Worm (Caenorhabditis elegans) whole organism, young adult: ENCODE measurements around the gene col-168.

Source experiments
- B0019.2 ChIP-seq: fragments of 200-800 bp; sonication (Bioruptor generic); conservative IDR thresholded peaks from 2 replicates; pipeline ENCODE4 v1.3.6; 2022; ENCODE audit warnings: missing genetic modification reagents, missing genetic modification characterization, missing compliant biosample characterization
- B0035.1 ChIP-seq: sonication (generic microtip); optimal IDR thresholded peaks from 2 replicates; lab custom pipeline; 2016; ENCODE audit warnings: missing genetic modification characterization, mild to moderate bottlenecking, missing compliant biosample characterization, missing genotype, missing genetic modification reagents
- B0336.3 ChIP-seq: fragments of 200-800 bp; sonication (Bioruptor generic); IDR thresholded peaks from 2 replicates; pipeline ENCODE4 v1.3.6; 2022; ENCODE audit warnings: missing genetic modification characterization, missing compliant biosample characterization
- F33H1.4 ChIP-seq: fragments of 200-800 bp; sonication (Bioruptor generic); IDR thresholded peaks from 2 replicates; pipeline ENCODE4 v1.3.6; 2022; ENCODE audit warnings: missing genetic modification reagents, missing genetic modification characterization, missing compliant biosample characterization
- F37B4.10 ChIP-seq: fragments of 200-800 bp; sonication (Bioruptor generic); IDR thresholded peaks from 2 replicates; pipeline ENCODE4 v1.3.6; 2022; ENCODE audit warnings: missing genetic modification characterization, missing compliant biosample characterization
- F39B2.1 ChIP-seq: fragments of 200-800 bp; sonication (Bioruptor generic); IDR thresholded peaks from 2 replicates; pipeline ENCODE4 v1.3.6; 2022; ENCODE audit warnings: missing genetic modification reagents, missing genetic modification characterization, missing compliant biosample characterization
- F57C9.4 ChIP-seq: sonication (generic microtip); optimal IDR thresholded peaks from 2 replicates; lab custom pipeline; 2017; ENCODE audit warnings: mild to moderate bottlenecking, missing genetic modification characterization, missing compliant biosample characterization
- K11D2.4 ChIP-seq: fragments of 200-800 bp; sonication (Bioruptor generic); IDR thresholded peaks from 2 replicates; pipeline ENCODE4 v1.3.6; 2022; ENCODE audit warnings: missing genetic modification reagents, missing genetic modification characterization, missing compliant biosample characterization
- Y95B8A.8 ChIP-seq: fragments of 200-800 bp; sonication (Bioruptor generic); IDR thresholded peaks from 2 replicates; pipeline ENCODE4 v1.3.6; 2022; ENCODE audit warnings: missing genetic modification reagents, missing genetic modification characterization, missing compliant biosample characterization
- ama-1 ChIP-seq, 3 experiments: fragments of 150-350 bp in 1 of 3; sonication (generic microtip) in 2 of 3; optimal IDR thresholded peaks; 2 replicates each; lab custom pipeline; 2014 to 2018; ENCODE audit warnings: missing biosample characterization in 2 of 3, missing genetic modification characterization in 2 of 3, missing genetic modification reagents in 2 of 3
- aptf-3 ChIP-seq: fragments of 200-800 bp; sonication (Bioruptor generic); IDR thresholded peaks from 2 replicates; pipeline ENCODE4 v1.3.6; 2022; ENCODE audit warnings: missing genetic modification characterization, missing compliant biosample characterization
- atf-7 ChIP-seq: sonication (generic microtip); optimal IDR thresholded peaks from 2 replicates; lab custom pipeline; 2017; ENCODE audit warnings: mild to moderate bottlenecking, missing genetic modification characterization, missing compliant biosample characterization
- attf-3 ChIP-seq: fragments of 200-800 bp; sonication (Bioruptor generic); conservative IDR thresholded peaks from 2 replicates; pipeline ENCODE4 v1.3.6; 2022; ENCODE audit warnings: missing genetic modification reagents, missing genetic modification characterization, missing compliant biosample characterization
- ccch-3 ChIP-seq: fragments of 200-800 bp; sonication (Bioruptor generic); optimal IDR thresholded peaks from 2 replicates; lab custom pipeline; 2018; ENCODE audit warnings: mild to moderate bottlenecking, missing genetic modification characterization, missing compliant biosample characterization
- ceh-40 ChIP-seq: fragments of 200-800 bp; sonication (Bioruptor generic); IDR thresholded peaks from 2 replicates; pipeline ENCODE4 v1.3.6; 2022; ENCODE audit warnings: missing genetic modification characterization, missing compliant biosample characterization
- ceh-79 ChIP-seq: sonication (generic microtip); optimal IDR thresholded peaks from 2 replicates; lab custom pipeline; 2017; ENCODE audit warnings: mild to moderate bottlenecking, missing genetic modification characterization, missing compliant biosample characterization
- dpff-1 ChIP-seq: sonication (generic microtip); optimal IDR thresholded peaks from 2 replicates; lab custom pipeline; 2017; ENCODE audit warnings: mild to moderate bottlenecking, missing genetic modification characterization, missing compliant biosample characterization
- efl-1 ChIP-seq: fragments of 150-350 bp; optimal IDR thresholded peaks from 2 replicates; lab custom pipeline; 2014; ENCODE audit warnings: missing biosample characterization, missing genetic modification reagents, missing genetic modification characterization
- egrh-3 ChIP-seq: fragments of 200-800 bp; sonication (Bioruptor generic); IDR thresholded peaks from 2 replicates; pipeline ENCODE4 v1.3.6; 2022; ENCODE audit warnings: missing genetic modification reagents, missing genetic modification characterization, missing compliant biosample characterization
- fkh-3 ChIP-seq: sonication (generic microtip); optimal IDR thresholded peaks from 2 replicates; lab custom pipeline; 2016; ENCODE audit warnings: mild to moderate bottlenecking, missing genetic modification characterization, missing compliant biosample characterization
- hsf-1 ChIP-seq: fragments of 200-800 bp; sonication (Bioruptor generic); IDR thresholded peaks from 2 replicates; pipeline ENCODE4 v1.3.6; 2022; ENCODE audit warnings: missing genetic modification reagents, missing genetic modification characterization, missing compliant biosample characterization
- let-607 ChIP-seq, 2 experiments: fragments of 200-800 bp in 1 of 2; sonication (Bioruptor generic) in 1 of 2; sonication (generic microtip) in 1 of 2; optimal IDR thresholded peaks; 2 replicates each; lab custom pipeline; 2016 to 2018; ENCODE audit warnings: mild to moderate bottlenecking in 2 of 2, missing compliant biosample characterization in 2 of 2, missing genetic modification characterization in 2 of 2, moderate library complexity in 2 of 2, missing genotype in 1 of 2
- lin-26 ChIP-seq: fragments of 200-800 bp; sonication (Bioruptor generic); IDR thresholded peaks from 2 replicates; pipeline ENCODE4 v1.3.6; 2022; ENCODE audit warnings: missing genetic modification reagents, missing genetic modification characterization, missing compliant biosample characterization
- lin-35 ChIP-seq, 3 experiments: fragments of 150-350 bp in 2 of 3; sonication (generic microtip) in 1 of 3; optimal IDR thresholded peaks; 2 replicates each; lab custom pipeline; 2014 to 2018; ENCODE audit warnings: missing biosample characterization in 3 of 3, missing genetic modification characterization in 3 of 3, missing genetic modification reagents in 3 of 3
- lir-1 ChIP-seq: fragments of 200-800 bp; sonication (Bioruptor generic); conservative IDR thresholded peaks from 2 replicates; pipeline ENCODE4 v1.3.6; 2022; ENCODE audit warnings: missing genetic modification reagents, missing genetic modification characterization, missing compliant biosample characterization
- lsy-27 ChIP-seq: sonication (generic microtip); optimal IDR thresholded peaks from 2 replicates; lab custom pipeline; 2017; ENCODE audit warnings: missing genetic modification characterization, mild to moderate bottlenecking, missing compliant biosample characterization, antibody characterized with exemption, missing genotype, borderline replicate concordance; ENCODE audit not compliant: insufficient read depth
- mcd-1 ChIP-seq: fragments of 200-800 bp; sonication (Bioruptor generic); IDR thresholded peaks from 2 replicates; pipeline ENCODE4 v1.3.6; 2022; ENCODE audit warnings: missing genetic modification reagents, missing genetic modification characterization, missing compliant biosample characterization
- mes-4 ChIP-seq: sonication (generic microtip); optimal IDR thresholded peaks from 2 replicates; lab custom pipeline; 2016; ENCODE audit warnings: missing genotype, missing genetic modification characterization, missing compliant biosample characterization
- nfya-1 ChIP-seq: sonication (generic microtip); optimal IDR thresholded peaks from 2 replicates; lab custom pipeline; 2017; ENCODE audit warnings: antibody characterized with exemption, missing compliant biosample characterization, missing genetic modification characterization, borderline replicate concordance; ENCODE audit not compliant: insufficient read depth
- nfyb-1 ChIP-seq: fragments of 200-800 bp; sonication (Bioruptor generic); IDR thresholded peaks from 2 replicates; pipeline ENCODE4 v1.3.6; 2022; ENCODE audit warnings: missing genetic modification reagents, missing genetic modification characterization, missing compliant biosample characterization
- nhr-120 ChIP-seq: fragments of 200-800 bp; sonication (Bioruptor generic); IDR thresholded peaks from 2 replicates; pipeline ENCODE4 v1.3.6; 2022; ENCODE audit warnings: missing genetic modification characterization, missing compliant biosample characterization
- rcor-1 ChIP-seq: fragments of 200-800 bp; sonication (Bioruptor generic); IDR thresholded peaks from 2 replicates; pipeline ENCODE4 v1.3.6; 2022; ENCODE audit warnings: missing genetic modification reagents, missing genetic modification characterization, missing compliant biosample characterization
- rec-8 ChIP-seq, 2 experiments: sonication (generic microtip); optimal IDR thresholded peaks; 2 replicates each; lab custom pipeline; 2016; ENCODE audit warnings: mild to moderate bottlenecking in 2 of 2, missing genetic modification characterization in 2 of 2, missing genetic modification reagents in 2 of 2, missing genotype in 2 of 2, missing biosample characterization in 1 of 2, missing compliant biosample characterization in 1 of 2, moderate library complexity in 1 of 2
- repo-1 ChIP-seq: sonication (generic microtip); optimal IDR thresholded peaks from 2 replicates; lab custom pipeline; 2017; ENCODE audit warnings: mild to moderate bottlenecking, missing genetic modification characterization, missing compliant biosample characterization
- sdz-38 ChIP-seq: sonication (generic microtip); optimal IDR thresholded peaks from 2 replicates; lab custom pipeline; 2016; ENCODE audit warnings: missing genotype, missing genetic modification characterization, missing compliant biosample characterization
- somi-1 ChIP-seq: fragments of 200-800 bp; sonication (Bioruptor generic); optimal IDR thresholded peaks from 2 replicates; lab custom pipeline; 2018; ENCODE audit warnings: mild to moderate bottlenecking, missing genetic modification characterization, missing compliant biosample characterization
- tbp1 ChIP-seq: fragments of 200-800 bp; sonication (Bioruptor generic); optimal IDR thresholded peaks from 2 replicates; lab custom pipeline; 2018; ENCODE audit warnings: mild to moderate bottlenecking, missing genetic modification characterization, missing compliant biosample characterization
- tbx-9 ChIP-seq: sonication (generic microtip); optimal IDR thresholded peaks from 2 replicates; lab custom pipeline; 2016; ENCODE audit warnings: borderline replicate concordance, missing genetic modification characterization, inconsistent platforms, missing compliant biosample characterization
- unc-62 ChIP-seq: fragments of 150-350 bp; optimal IDR thresholded peaks from 2 replicates; lab custom pipeline; 2014; ENCODE audit warnings: missing biosample characterization, missing genetic modification reagents, missing genetic modification characterization
- zfh-2 ChIP-seq: fragments of 200-800 bp; sonication (Bioruptor generic); conservative IDR thresholded peaks from 2 replicates; pipeline ENCODE4 v1.3.6; 2022; ENCODE audit warnings: missing genetic modification reagents, missing genetic modification characterization, missing compliant biosample characterization
- ztf-18 ChIP-seq: sonication (generic microtip); optimal IDR thresholded peaks from 2 replicates; lab custom pipeline; 2016; ENCODE audit warnings: missing genotype, mild to moderate bottlenecking, missing genetic modification characterization, missing compliant biosample characterization
- ztf-26 ChIP-seq: sonication (generic microtip); optimal IDR thresholded peaks from 2 replicates; lab custom pipeline; 2017; ENCODE audit warnings: missing genetic modification characterization, missing compliant biosample characterization
- ztf-3 ChIP-seq: fragments of 200-800 bp; sonication (Bioruptor generic); optimal IDR thresholded peaks from 2 replicates; lab custom pipeline; 2018; ENCODE audit warnings: mild to moderate bottlenecking, missing genetic modification characterization, missing compliant biosample characterization

The col-168 gene

DNA sequence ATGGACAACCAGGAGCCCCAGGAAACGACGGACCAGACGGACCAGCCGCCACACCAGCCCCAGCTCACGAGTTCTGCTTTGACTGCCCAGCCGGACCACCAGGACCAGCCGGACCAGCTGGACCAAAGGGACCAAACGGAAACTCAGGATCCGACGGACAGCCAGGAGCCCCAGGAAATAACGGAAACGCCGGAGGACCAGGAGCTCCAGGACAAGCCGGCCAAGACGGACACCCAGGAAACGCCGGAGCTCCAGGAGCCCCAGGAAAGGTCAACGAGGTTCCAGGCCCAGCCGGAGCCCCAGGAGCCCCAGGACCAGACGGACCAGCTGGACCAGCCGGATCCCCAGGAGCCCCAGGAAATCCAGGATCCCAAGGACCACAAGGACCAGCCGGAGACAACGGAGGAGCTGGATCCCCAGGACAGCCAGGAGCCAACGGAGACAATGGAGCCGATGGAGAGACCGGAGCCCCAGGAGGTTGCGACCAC is 3.4 kb downstream of the col-168 start:
- TF ChIP-seq zfh-2 (GFP tag; lab: Robert Waterston, UW) (0 out of 2 replicates have a peak, but pooled peaks have one; percentile 19), egrh-3 (GFP tag; lab: Robert Waterston, UW) (peak; percentile 97)

DNA sequence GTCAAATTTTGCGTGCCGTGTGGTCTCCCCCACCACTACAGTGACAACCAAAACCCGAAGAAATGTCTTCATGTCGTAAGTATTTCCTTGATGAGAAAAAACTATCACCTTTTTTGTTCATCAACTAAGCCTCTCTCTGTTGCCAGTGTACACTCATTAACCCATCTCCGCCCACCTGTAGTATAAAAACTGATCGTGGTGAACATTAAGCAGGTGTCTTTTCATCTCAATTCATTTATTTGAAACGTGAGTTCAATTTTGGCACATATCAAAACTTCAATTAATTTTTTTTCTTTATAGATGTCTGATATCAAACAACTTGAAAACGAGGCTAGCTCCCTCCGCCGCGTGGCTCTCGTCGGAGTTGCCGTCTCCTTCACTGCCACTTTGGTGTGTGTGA is 5.2 kb downstream of the col-168 start, which contains the start of gene col-170:
Gene col-170 (plus strand): TSS at position 301 of the 400 bp plus-strand sequence.
- no peak for TF ChIP-seq rcor-1 (GFP tag; lab: Robert Waterston, UW)
- no peak for TF ChIP-seq let-607 (tag; optimal IDR thresholded peaks at IDR 0.05; lab: Kevin White, UChicago)
- TF ChIP-seq tbx-9 (tag; lab: Kevin White, UChicago), result no peak
- TF ChIP-seq efl-1 (GFP tag; lab: Kevin White, UChicago), result no peak
- no peak for TF ChIP-seq sdz-38
- TF ChIP-seq F37B4.10 (GFP tag; lab: Robert Waterston, UW), result no peak
- no peak for TF ChIP-seq B0336.3 (GFP tag; lab: Robert Waterston, UW)
- no peak for TF ChIP-seq mes-4 (tag; lab: Kevin White, UChicago)
- no peak for TF ChIP-seq ccch-3 (GFP tag; lab: Kevin White, UChicago)
- no peak for TF ChIP-seq nfya-1 (tag; lab: Kevin White, UChicago)
- TF ChIP-seq atf-7 (tag; lab: Kevin White, UChicago), result no peak
- TF ChIP-seq somi-1 (GFP tag; lab: Kevin White, UChicago), result no peak
- no peak for TF ChIP-seq ztf-26 (tag; lab: Kevin White, UChicago)

DNA sequence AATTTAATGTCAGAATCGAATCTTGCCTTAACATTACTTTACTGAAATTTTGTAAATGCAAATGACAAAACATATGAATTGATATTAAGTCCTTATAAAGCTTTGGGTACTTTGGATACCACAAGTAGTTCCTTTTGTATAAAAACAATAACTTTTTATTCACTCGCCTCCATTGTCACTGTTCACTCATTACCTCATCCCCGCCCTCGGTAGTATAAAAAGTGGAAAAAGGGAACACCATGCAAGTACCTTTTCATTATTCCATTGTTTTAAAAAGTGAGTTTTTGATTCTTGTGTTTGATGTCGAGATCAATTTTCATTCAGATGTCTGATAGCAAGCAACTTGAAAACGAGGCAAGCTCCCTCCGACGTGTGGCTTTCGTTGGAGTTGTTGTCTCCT is 7.8 kb downstream of the col-168 start, which contains the start of gene col-171:
Gene col-171 (plus strand): TSS at position 301 of the 400 bp plus-strand sequence.
- TF ChIP-seq nfyb-1, result no peak
- TF ChIP-seq attf-3, result no peak
- no peak for TF ChIP-seq nhr-120 (GFP tag; lab: Robert Waterston, UW)
- TF ChIP-seq hsf-1 (GFP tag; lab: Robert Waterston, UW), result no peak
- TF ChIP-seq mcd-1, result no peak
- no peak for TF ChIP-seq lir-1
- TF ChIP-seq F37B4.10 (GFP tag; lab: Robert Waterston, UW), result no peak
- no peak for TF ChIP-seq lsy-27 (tag; lab: Kevin White, UChicago)
- no peak for TF ChIP-seq sdz-38
- no peak for TF ChIP-seq unc-62 (GFP tag; lab: Kevin White, UChicago)
- TF ChIP-seq K11D2.4 (GFP tag; lab: Robert Waterston, UW), result no peak
- TF ChIP-seq Y95B8A.8 (GFP tag; lab: Robert Waterston, UW), result no peak
- TF ChIP-seq F39B2.1 (GFP tag; lab: Robert Waterston, UW), result no peak
- TF ChIP-seq atf-7 (tag; lab: Kevin White, UChicago), result no peak
- no peak for TF ChIP-seq ztf-18 (tag; lab: Kevin White, UChicago)
- TF ChIP-seq rec-8 (tag; optimal IDR thresholded peaks at IDR 0.05; lab: Kevin White, UChicago), result no peak
- TF ChIP-seq ama-1 (optimal IDR thresholded peaks at IDR 0.05; lab: Kevin White, UChicago), result no peak
- no peak for TF ChIP-seq ama-1 (GFP tag; optimal IDR thresholded peaks at IDR 0.05; lab: Kevin White, UChicago)
- TF ChIP-seq fkh-3 (tag; lab: Kevin White, UChicago), result no peak
- TF ChIP-seq, all 124 proteins: peak for 0

DNA sequence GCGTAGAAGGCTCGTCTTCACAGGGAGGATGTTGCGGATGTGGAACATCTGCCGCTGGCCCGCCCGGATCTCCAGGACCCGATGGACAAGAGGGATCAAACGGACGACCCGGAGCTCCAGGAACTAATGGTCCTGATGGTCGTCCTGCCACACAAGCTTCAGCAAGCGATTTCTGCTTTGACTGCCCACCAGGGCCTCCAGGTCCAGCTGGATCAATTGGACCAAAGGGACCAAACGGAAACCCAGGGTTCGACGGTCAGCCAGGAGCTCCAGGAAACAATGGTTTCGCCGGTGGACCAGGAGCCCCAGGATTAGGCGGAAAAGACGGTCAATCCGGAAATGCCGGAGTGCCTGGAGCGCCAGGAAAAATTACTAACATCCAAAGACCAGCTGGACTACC is 8.4 kb downstream of the col-168 start:
- TF ChIP-seq aptf-3 (GFP tag; lab: Robert Waterston, UW) (no peak), egrh-3 (GFP tag; lab: Robert Waterston, UW) (peak; percentile 58; the same call in 1 of the 2 replicates), zfh-2 (GFP tag; lab: Robert Waterston, UW) (peak; percentile 78), tbp1 (GFP tag; lab: Kevin White, UChicago) (no peak), F33H1.4 (GFP tag; lab: Robert Waterston, UW) (no peak), ztf-3 (GFP tag; lab: Kevin White, UChicago) (no peak), lin-35 (GFP tag; optimal IDR thresholded peaks at IDR 0.05; lab: Kevin White, UChicago) (no peak), B0336.3 (GFP tag; lab: Robert Waterston, UW) (peak; percentile 29; the same call in 1 of the 2 replicates), dpff-1 (tag; lab: Kevin White, UChicago) (no peak), ceh-79 (peak; percentile 16), lin-26 (GFP tag; lab: Robert Waterston, UW) (0 out of 2 replicates have a peak, but pooled peaks have one; percentile 20), ceh-40 (GFP tag; lab: Robert Waterston, UW) (no peak), B0019.2 (GFP tag; lab: Robert Waterston, UW) (no peak), B0035.1 (no peak), repo-1 (tag; lab: Kevin White, UChicago) (no peak), F57C9.4 (tag; lab: Kevin White, UChicago) (no peak)
- TF ChIP-seq, all 124 proteins: peak for 5
